Worm (Caenorhabditis elegans) whole organism, L4/young adult: ENCODE data around the gene F07C6.3.

Experiments
- W03F9.2 ChIP-seq: fragments of 150-350 bp; optimal IDR thresholded peaks from 2 replicates; lab custom pipeline; 2014; ENCODE audit warnings: missing biosample characterization, missing genetic modification characterization
- dao-5 ChIP-seq: sonication (generic microtip); optimal IDR thresholded peaks from 2 replicates; lab custom pipeline; 2016; ENCODE audit warnings: missing genotype, missing genetic modification characterization, moderate library complexity, missing compliant biosample characterization
- him-1 ChIP-seq: sonication (generic microtip); optimal IDR thresholded peaks from 2 replicates; lab custom pipeline; 2016; ENCODE audit warnings: missing genotype, missing genetic modification reagents, missing genetic modification characterization, missing compliant biosample characterization

The F07C6.3 gene

DNA sequence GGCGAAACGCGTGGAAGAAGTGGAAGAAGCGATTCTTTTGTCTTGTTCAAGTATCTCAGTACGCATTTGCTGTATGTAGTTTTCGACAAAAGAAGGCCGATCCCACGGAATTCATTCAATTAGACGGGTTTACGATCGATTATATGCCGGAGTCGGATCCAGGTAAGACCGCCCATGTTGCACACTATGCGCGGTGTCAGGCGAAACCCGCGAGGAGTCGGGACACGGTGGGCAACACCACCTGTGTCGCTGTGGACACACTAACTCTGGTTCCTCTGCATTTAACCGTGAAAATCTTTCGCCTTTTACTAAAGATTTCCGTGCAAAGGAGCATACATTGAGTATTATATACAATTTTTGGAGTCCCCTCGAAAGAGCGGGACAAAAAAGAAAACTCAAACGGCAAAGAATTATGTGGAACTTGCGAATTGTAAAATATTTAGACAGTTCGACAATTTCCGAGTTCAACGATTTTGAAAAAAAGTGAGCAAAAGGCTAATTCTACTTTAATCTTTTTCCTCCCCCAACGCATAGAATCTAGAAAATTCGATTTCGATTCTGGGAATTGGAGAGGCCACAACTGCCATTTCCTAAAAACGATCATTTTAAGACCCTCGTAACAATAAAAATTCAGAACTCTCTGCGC lies 7.1 kb upstream of the F07C6.3 start:
- TF ChIP-seq him-1 (no peak), W03F9.2 (tag; lab: Kevin White, UChicago) (no peak), dao-5 (tag; lab: Kevin White, UChicago) (no peak)

DNA sequence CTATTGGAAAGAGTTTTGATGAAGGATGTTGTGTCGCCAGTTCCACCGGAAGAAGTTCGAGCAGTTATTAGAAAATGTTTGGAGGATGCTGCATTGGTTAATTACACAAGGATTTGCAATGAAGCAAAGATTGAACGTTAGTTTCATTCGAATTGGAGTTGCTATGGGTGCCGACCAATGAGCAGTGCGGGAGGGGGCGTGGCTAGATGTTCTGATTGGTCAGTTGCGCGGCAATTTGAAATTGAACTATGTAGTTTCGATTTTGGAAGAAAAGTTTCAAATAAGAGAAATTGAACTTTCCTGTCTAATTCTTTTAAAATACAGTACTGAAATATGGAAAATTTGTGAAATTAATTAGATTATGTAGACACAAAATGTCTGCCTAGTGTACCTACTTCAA lies 5.9 kb upstream of the F07C6.3 start:
- TF ChIP-seq W03F9.2 (tag; lab: Kevin White, UChicago), result no peak
- TF ChIP-seq dao-5 (tag; lab: Kevin White, UChicago), result no peak
- TF ChIP-seq him-1, result no peak

DNA sequence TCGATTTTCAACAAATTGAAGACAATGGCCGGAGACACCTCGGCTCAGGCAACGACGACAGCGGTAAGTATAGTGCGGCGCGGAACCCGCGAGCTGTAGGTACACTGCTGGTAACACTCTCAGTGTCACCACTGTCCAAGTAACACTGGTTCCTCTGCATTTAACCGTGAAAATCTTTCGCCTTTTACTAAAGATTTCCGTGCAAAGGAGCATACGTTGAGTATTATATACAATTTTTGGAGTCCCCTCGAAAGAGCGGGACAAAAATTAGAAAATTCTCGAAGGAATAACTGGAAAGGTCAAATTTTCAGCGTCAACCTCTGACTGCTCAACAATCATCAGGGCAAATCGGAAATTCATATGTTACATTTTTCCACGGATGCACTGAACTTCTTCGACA lies 3.0 kb upstream of the F07C6.3 start:
- TF ChIP-seq dao-5 (tag; lab: Kevin White, UChicago), result no peak
- no peak for TF ChIP-seq him-1
- TF ChIP-seq W03F9.2 (tag; lab: Kevin White, UChicago), result no peak

DNA sequence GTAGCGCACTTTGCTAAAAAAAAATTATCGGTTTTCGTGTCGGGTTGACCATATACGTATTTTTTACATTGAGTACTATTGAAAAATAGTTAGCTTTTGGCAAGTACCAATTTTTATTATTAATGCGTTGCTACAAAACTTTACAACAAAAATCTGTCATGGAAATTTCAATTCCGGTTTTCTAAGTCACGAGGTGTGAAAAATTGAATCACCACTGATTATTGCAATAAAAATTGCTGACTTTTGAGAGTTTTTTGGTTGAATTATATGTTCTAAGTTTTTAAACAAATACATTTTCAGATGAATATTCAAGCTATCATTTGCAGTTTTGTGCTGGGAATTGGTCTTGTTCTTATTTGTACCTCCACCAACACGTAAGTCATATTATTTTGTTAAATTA lies 1.8 kb downstream of the F07C6.3 start, which contains the start of gene F07C6.2:
TSS of gene F07C6.2 (plus strand) at position 301 of the 400 bp plus-strand sequence.
- TF ChIP-seq W03F9.2 (tag; lab: Kevin White, UChicago) (no peak), him-1 (no peak), dao-5 (tag; lab: Kevin White, UChicago) (no peak)

DNA sequence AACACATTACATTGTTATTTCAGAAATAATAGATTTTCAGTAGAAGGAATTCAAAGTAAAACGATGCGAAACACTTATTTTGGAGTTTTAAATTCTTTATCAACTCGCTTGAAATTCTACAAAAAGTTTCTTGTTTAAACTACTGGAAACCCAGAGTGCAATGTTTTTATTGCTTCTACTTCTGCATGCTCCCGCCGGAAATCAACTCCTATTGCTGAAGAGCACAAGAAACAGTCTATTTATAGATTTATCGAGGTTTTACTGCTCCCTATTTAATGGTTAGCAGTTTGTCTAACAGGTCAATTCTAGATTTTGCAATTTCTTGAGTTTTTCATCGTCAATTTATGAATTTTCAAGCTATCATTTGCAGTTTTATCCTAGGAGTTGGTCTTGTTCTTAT lies 3.5 kb downstream of the F07C6.3 start, which contains the start of gene F07C6.6:
TSS of gene F07C6.6 (plus strand) at position 301 of the 400 bp plus-strand sequence.
- TF ChIP-seq W03F9.2 (tag; lab: Kevin White, UChicago) (no peak), him-1 (no peak), dao-5 (tag; lab: Kevin White, UChicago) (no peak)

DNA sequence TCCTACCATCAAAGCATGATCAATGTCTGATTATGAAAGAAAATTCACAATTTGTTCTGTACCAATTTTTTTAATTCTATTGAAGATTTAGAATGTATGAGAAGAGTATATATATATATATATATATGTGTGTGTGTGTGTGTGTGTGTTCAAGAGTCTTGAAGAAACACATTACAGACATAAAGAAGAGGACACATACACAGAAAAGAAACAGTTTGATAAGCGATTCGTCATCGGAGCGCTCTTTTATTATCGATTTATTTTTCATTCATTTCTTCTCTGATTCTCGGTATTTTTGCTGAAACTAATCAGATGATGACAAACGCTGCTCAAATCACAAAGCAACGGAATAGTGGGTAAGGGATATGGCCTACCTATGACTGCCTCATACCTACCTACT lies 4.6 kb downstream of the F07C6.3 start, which contains the start of gene pin-2:
TSS of gene pin-2 (plus strand) at position 227 of the 400 bp plus-strand sequence.
- TF ChIP-seq dao-5 (tag; lab: Kevin White, UChicago) (no peak), him-1 (no peak), W03F9.2 (tag; lab: Kevin White, UChicago) (no peak)

DNA sequence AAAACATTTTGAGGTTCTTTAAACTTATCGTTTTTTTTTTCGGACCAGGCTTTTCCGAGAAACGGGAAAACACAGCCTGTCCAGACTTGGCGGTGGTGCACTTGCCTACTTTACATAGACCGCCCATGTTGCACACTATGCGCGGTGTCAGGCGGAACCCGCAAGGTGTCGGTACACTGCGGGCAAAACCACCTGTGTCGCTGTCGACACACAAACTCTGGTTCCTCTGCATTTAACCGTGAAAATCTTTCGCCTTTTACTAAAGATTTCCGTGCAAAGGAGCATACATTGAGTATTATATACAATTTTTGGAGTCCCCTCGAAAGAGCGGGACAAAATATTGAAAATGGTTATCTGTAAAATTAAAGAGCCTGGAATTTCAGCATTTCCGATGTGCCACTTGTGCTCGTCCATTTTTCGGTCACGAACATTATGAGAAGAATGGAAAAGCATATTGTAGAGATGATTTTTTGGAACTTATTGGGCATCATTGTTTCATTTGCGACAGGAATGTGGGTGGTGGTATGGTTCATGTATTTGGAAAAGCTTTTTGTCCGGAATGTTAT lies 6.4 kb downstream of the F07C6.3 start:
- TF ChIP-seq him-1 (no peak), W03F9.2 (tag; lab: Kevin White, UChicago) (no peak), dao-5 (tag; lab: Kevin White, UChicago) (no peak)

DNA sequence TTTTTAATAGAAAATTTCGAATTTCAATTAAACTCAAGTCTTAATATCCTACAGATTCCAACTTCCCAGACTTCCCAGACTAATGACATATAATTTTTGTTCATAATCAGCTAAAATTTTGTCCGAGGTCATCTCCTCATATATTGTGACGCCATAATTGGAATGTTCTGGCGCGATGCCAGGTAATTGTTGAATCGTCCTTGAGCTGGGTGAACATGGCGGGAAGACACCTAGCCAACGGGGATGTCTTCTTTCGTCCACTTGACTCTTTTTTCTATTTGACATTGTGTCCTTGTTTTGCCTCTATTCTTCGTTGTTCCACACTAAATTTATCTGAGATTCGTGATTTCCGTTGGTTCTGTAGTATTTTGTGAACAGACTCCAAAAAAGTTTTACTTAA lies 7.8 kb downstream of the F07C6.3 start:
- TF ChIP-seq him-1 (no peak), dao-5 (tag; lab: Kevin White, UChicago) (no peak), W03F9.2 (tag; lab: Kevin White, UChicago) (no peak)

DNA sequence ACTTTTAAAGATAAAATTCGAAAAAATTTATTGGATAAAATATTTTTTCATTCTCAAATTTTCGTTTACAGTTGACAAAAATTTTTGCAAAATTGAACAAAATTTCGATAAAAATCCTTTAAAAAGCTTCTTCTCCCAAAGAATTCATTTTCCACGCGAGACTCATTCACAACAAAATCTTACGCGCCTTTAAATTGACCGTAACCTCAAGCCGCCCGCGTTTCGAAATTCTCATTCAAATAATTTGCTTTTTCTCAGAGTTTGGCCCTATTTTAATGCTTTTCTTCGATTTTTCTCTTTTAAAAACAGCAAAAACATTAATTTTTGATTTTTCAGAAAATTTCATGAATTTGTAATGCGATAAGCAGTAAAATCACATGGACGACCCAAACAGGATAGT lies 16.6 kb downstream of the F07C6.3 start, which contains the start of gene F07C6.4:
TSS of gene F07C6.4 (plus strand) at position 330 of the 400 bp plus-strand sequence.
- no peak for TF ChIP-seq him-1
- TF ChIP-seq dao-5 (tag; lab: Kevin White, UChicago), result no peak
- no peak for TF ChIP-seq W03F9.2 (tag; lab: Kevin White, UChicago)

DNA sequence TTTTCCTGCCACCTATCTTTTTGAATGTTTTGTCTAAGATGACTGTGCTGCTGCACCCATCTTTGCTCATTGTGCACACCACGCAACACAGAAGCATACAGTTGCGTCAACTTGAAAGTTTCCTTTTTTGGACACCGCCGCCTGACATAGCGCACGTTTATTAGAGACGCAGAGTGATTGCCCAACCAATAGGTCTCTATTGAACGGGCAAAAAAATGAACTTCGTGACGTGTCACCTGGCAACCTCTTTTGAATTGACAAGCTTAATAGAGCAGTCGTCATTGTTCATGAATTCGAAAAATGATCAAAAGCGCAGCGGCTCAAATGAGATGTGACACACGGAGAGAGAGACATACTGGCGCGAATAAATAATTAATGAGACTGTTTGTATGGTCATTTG lies 22.5 kb downstream of the F07C6.3 start:
- TF ChIP-seq dao-5 (tag; lab: Kevin White, UChicago) (no peak), W03F9.2 (tag; lab: Kevin White, UChicago) (no peak), him-1 (no peak)

DNA sequence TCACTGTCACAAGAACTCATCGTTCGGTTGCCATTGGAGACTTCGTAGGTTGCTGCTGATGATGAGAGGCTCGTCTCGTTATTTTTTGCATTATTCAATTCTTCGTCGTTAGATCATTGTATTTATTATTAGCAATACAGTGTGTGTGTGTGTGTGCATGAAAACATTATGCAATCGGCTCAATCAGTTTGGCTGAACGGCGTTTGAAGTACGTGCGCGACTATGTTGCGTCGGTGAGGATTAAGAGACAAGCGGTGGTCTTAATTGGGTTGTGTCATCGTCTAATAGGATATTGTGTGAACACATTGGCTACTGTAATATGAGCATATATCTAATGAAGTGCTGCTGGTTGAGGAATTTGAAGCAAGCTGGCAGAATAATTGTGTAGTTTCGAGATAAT lies 24.8 kb downstream of the F07C6.3 start:
- TF ChIP-seq dao-5 (tag; lab: Kevin White, UChicago) (no peak), him-1 (no peak), W03F9.2 (tag; lab: Kevin White, UChicago) (no peak)

DNA sequence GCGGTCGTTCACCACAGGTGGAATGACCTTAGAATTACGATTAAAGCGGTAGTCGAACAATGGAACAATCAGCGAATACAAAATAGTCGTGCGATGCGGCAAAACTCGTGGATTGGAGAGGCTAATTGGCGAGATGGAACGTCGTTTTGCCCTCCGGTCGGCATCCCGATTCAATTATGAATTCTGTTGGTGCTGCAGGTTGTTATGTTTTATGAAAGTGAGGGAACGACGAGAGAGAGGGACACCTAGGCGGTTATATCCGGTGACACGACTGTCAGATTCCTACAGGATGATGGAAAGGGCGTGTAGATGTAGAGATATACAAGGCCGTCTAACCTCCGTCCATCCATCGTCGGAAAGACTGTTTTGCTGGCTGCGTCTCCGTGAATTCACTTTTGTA lies 27.6 kb downstream of the F07C6.3 start:
- no peak for TF ChIP-seq dao-5 (tag; lab: Kevin White, UChicago)
- TF ChIP-seq W03F9.2 (tag; lab: Kevin White, UChicago), result no peak
- TF ChIP-seq him-1, result no peak

DNA sequence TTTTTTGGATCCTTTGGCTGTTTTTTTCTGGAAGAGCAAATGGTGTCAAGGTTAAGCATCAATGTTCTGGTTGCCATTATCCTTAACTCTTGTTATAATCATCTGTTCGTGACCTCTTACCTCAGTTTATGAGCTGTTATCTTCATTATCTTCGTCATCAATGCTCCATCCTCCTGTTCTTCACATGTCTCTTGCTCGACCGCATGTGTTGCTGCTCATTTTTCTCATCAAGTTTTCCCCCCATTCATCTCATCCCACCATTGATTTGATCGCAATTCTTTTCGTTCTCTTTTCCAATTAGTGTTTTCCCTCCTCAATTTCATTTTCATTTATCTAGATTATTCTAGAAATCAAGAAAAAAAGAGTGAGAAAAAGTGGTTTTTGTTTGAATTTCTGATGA lies 28.5 kb downstream of the F07C6.3 start:
- TF ChIP-seq dao-5 (tag; lab: Kevin White, UChicago), result no peak
- TF ChIP-seq him-1, result no peak

DNA sequence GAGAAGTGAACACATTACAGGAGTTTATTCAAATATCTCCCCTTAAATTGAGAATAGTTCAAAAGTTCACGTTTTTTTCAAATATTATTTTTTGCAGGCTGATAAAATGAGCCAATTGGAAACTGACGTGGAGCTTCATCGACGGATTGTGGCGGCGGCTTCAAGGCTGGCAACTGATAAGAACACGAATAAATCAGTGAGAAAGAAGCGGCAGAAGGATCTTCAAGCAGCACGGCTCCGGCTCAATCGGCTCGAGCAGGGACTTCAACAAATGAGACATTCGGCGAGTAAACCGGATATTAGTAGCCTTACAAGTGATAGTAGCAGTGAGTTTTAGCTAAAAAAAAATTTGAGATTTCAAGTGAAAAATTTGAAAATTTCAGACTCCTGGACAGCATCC lies 36.3 kb downstream of the F07C6.3 start, which contains the start of gene M02B1.4:
TSS of gene M02B1.4 (minus strand) at position 9 of the 400 bp plus-strand sequence.
- TF ChIP-seq dao-5 (tag; lab: Kevin White, UChicago) (no peak), him-1 (no peak)
